Worm (Caenorhabditis elegans) whole organism, L4 larva: ENCODE measurements around the gene Y37E11AM.2.

Source experiments
- ama-1 ChIP-seq: fragments of 150-350 bp; optimal IDR thresholded peaks from 2 replicates; lab custom pipeline; 2014; ENCODE audit warnings: inconsistent platforms, mixed read lengths
- daf-12 ChIP-seq: fragments of 150-350 bp; optimal IDR thresholded peaks from 2 replicates; lab custom pipeline; 2014; ENCODE audit warnings: missing biosample characterization, missing genetic modification reagents, missing genetic modification characterization
- dpl-1 ChIP-seq: fragments of 150-350 bp; optimal IDR thresholded peaks from 2 replicates; lab custom pipeline; 2014; ENCODE audit warnings: missing biosample characterization, missing genetic modification reagents, missing genetic modification characterization
- hif-1 ChIP-seq, 2 experiments: sonication (generic microtip); optimal IDR thresholded peaks; 2 replicates each; lab custom pipeline; 2016 to 2017; ENCODE audit warnings: missing compliant biosample characterization in 2 of 2, missing genetic modification characterization in 2 of 2, missing genetic modification reagents in 2 of 2, missing genotype in 2 of 2, mild to moderate bottlenecking in 1 of 2
- lin-13 ChIP-seq: fragments of 150-350 bp; optimal IDR thresholded peaks from 2 replicates; lab custom pipeline; 2014; ENCODE audit warnings: missing biosample characterization, missing genetic modification reagents, missing genetic modification characterization
- nhr-11 ChIP-seq: fragments of 150-350 bp; optimal IDR thresholded peaks from 2 replicates; lab custom pipeline; 2014; ENCODE audit warnings: missing biosample characterization, missing genetic modification characterization
- zip-11 ChIP-seq: fragments of 200-800 bp; sonication (Bioruptor generic); IDR thresholded peaks from 2 replicates; pipeline ENCODE4 v1.3.6; 2022; ENCODE audit warnings: missing genetic modification characterization, missing compliant biosample characterization

DNA sequence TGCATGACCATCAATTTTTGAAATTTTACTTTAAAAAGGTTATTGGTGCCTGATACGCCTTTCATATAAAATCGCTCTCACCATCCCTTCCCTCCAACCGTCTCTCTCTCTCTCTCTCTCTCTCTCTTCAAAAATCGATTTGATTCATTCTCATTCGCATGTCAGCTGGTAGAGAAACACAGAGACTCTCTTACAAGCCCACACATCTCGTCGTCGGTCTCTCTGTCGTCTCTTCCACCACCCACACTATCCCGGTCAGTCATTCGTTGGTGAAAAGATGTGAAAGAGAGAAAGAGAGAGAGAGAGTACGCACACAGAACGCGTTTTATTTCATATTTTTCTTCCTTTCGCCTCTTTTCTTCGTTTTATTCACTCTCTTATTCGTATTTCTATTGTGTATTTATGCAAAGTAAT, 17.2 kb upstream of the Y37E11AM.2 start:
- TF ChIP-seq zip-11 (GFP tag; lab: Robert Waterston, UW) (no peak), daf-12 (tag; lab: Kevin White, UChicago) (no peak), lin-13 (GFP tag; lab: Kevin White, UChicago) (no peak), nhr-11 (tag; lab: Kevin White, UChicago) (peak; percentile 83), ama-1 (lab: Kevin White, UChicago) (no peak), dpl-1 (GFP tag; lab: Kevin White, UChicago) (peak; percentile 47), hif-1 (tag; optimal IDR thresholded peaks at IDR 0.05; lab: Kevin White, UChicago) (peak in 1 of 2 experiments; percentile 61)
